Worm (Caenorhabditis elegans) whole organism, L2 larva: ENCODE results near the gene ifa-1.

Source experiments
- aly-2 ChIP-seq: fragments of 150-350 bp; optimal IDR thresholded peaks from 2 replicates; lab custom pipeline; 2014; ENCODE audit warnings: missing biosample characterization, missing genetic modification characterization
- ama-1 ChIP-seq: fragments of 150-350 bp; optimal IDR thresholded peaks from 2 replicates; lab custom pipeline; 2018; ENCODE audit warnings: inconsistent platforms
- elt-1 ChIP-seq: fragments of 150-350 bp; optimal IDR thresholded peaks from 2 replicates; lab custom pipeline; 2014; ENCODE audit warnings: missing biosample characterization, missing genetic modification characterization
- lin-13 ChIP-seq: fragments of 150-350 bp; optimal IDR thresholded peaks from 2 replicates; lab custom pipeline; 2014; ENCODE audit warnings: missing biosample characterization, missing genetic modification reagents, missing genetic modification characterization
- nhr-11 ChIP-seq: fragments of 150-350 bp; optimal IDR thresholded peaks from 2 replicates; lab custom pipeline; 2014; ENCODE audit warnings: missing biosample characterization, missing genetic modification characterization
- nhr-25 ChIP-seq: fragments of 150-350 bp; sonication (generic microtip); optimal IDR thresholded peaks from 3 replicates; lab custom pipeline; 2014; ENCODE audit warnings: missing biosample characterization, missing genetic modification characterization

DNA sequence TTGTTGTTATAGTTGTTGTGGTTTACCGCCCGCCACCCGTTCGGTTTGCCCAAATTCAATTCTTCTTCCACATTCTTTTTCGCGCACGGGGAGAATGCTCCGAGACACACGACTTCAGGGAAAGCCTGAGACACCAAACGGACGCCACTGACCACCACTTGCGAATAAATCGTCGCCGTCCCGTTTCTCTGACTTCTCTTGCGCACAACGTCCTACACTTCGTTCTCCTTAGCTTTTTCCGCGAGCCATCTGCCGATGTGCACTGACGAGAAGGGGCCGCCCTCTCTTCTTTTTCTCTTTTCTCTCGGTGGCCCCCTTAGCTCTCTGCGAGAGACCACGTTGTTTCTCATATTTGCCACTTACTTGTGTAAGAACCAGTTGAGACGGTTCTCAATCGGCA is 13.9 kb upstream of the ifa-1 start, which contains the start of gene C03A3.1:
- TF ChIP-seq nhr-25 (tag; lab: Kevin White, UChicago) (no peak), elt-1 (no peak), nhr-11 (tag; lab: Kevin White, UChicago) (no peak), ama-1 (lab: Kevin White, UChicago) (no peak), aly-2 (no peak), lin-13 (GFP tag; lab: Kevin White, UChicago) (no peak)
